Fruit fly (Drosophila melanogaster) whole organism, embryonic: ENCODE data around the gene CG31871.

ENCODE experiments used
- ATbp ChIP-seq: fragments of 200-800 bp; sonication (Bioruptor generic); optimal IDR thresholded peaks from 2 replicates; lab custom pipeline; 2017; ENCODE audit warnings: missing biosample characterization, mild to moderate bottlenecking, missing genetic modification characterization, missing genetic modification reagents
- Abd-B ChIP-seq: fragments of 200-800 bp; sonication (Bioruptor generic); optimal IDR thresholded peaks from 2 replicates; lab custom pipeline; 2018; ENCODE audit warnings: missing biosample characterization, mild to moderate bottlenecking, missing genetic modification characterization, moderate library complexity
- Awh ChIP-seq: fragments of 200-800 bp; sonication (Bioruptor generic); IDR thresholded peaks from 2 replicates; pipeline ENCODE4, ENCODE4 v1.3.6; 2022; ENCODE audit warnings: missing biosample characterization, missing genetic modification characterization
- CG10147 ChIP-seq: fragments of 200-800 bp; sonication (Bioruptor generic); optimal IDR thresholded peaks from 2 replicates; lab custom pipeline; 2019; ENCODE audit warnings: missing biosample characterization, mild to moderate bottlenecking, missing genetic modification characterization, moderate library complexity
- CG10654 ChIP-seq: fragments of 200-800 bp; sonication (Bioruptor generic); optimal IDR thresholded peaks from 2 replicates; lab custom pipeline; 2016; ENCODE audit warnings: missing biosample characterization, missing genetic modification characterization
- CG11456 ChIP-seq: fragments of 200-800 bp; sonication (Bioruptor generic); IDR thresholded peaks from 3 replicates; pipeline ENCODE4 v1.3.6; 2022; ENCODE audit warnings: missing biosample characterization, missing genetic modification characterization
- CG12659 ChIP-seq: fragments of 200-800 bp; sonication (Bioruptor generic); optimal IDR thresholded peaks from 3 replicates; lab custom pipeline; 2017; ENCODE audit warnings: mild to moderate bottlenecking, missing biosample characterization, missing genetic modification reagents, missing genetic modification characterization
- CG12769 ChIP-seq: fragments of 200-800 bp; sonication (Bioruptor generic); optimal IDR thresholded peaks from 2 replicates; lab custom pipeline; 2019; ENCODE audit warnings: missing biosample characterization, mild to moderate bottlenecking, missing genetic modification characterization, moderate library complexity
- CG13894 ChIP-seq: fragments of 200-800 bp; sonication (Bioruptor generic); optimal IDR thresholded peaks from 3 replicates; lab custom pipeline; 2018; ENCODE audit warnings: missing biosample characterization, mild to moderate bottlenecking, missing genetic modification characterization, moderate library complexity
- CG15514 ChIP-seq: fragments of 200-800 bp; sonication (Bioruptor generic); optimal IDR thresholded peaks from 3 replicates; lab custom pipeline; 2017; ENCODE audit warnings: missing biosample characterization, missing genetic modification characterization, mild to moderate bottlenecking, moderate library complexity, missing genetic modification reagents
- CG17612 ChIP-seq: fragments of 200-800 bp; sonication (Bioruptor generic); IDR thresholded peaks from 2 replicates; pipeline ENCODE4 v1.3.6; 2022; ENCODE audit warnings: missing biosample characterization, missing genetic modification characterization
- CG17802 ChIP-seq: fragments of 200-800 bp; sonication (Bioruptor generic); optimal IDR thresholded peaks from 2 replicates; lab custom pipeline; 2018; ENCODE audit warnings: missing biosample characterization, mild to moderate bottlenecking, missing genetic modification characterization, moderate library complexity
- CG18262 ChIP-seq: fragments of 200-800 bp; optimal IDR thresholded peaks from 3 replicates; lab custom pipeline; 2019; ENCODE audit warnings: missing biosample characterization, mild to moderate bottlenecking, missing genetic modification characterization, moderate library complexity
- CG30431 ChIP-seq: fragments of 200-800 bp; sonication (Bioruptor generic); optimal IDR thresholded peaks from 2 replicates; lab custom pipeline; 2017; ENCODE audit warnings: missing biosample characterization, missing genetic modification characterization
- CG32772 ChIP-seq: fragments of 200-800 bp; sonication (Bioruptor generic); IDR thresholded peaks from 2 replicates; pipeline ENCODE4 v1.3.6; 2022; ENCODE audit warnings: missing biosample characterization, missing genetic modification characterization
- CG34224 ChIP-seq: fragments of 200-800 bp; sonication (Bioruptor generic); IDR thresholded peaks from 3 replicates; pipeline ENCODE4 v1.3.6; 2022; ENCODE audit warnings: missing biosample characterization, missing genetic modification characterization; ENCODE audit not compliant: partially characterized antibody
- CG3847 ChIP-seq: fragments of 200-800 bp; sonication (Bioruptor generic); IDR thresholded peaks from 2 replicates; pipeline ENCODE4 v1.3.6; 2022; ENCODE audit warnings: missing biosample characterization, missing genetic modification characterization
- CG42726 ChIP-seq: fragments of 200-800 bp; sonication (Bioruptor generic); IDR thresholded peaks from 2 replicates; pipeline ENCODE4 v1.3.6; 2022; ENCODE audit warnings: missing biosample characterization, missing genetic modification characterization; ENCODE audit not compliant: partially characterized antibody
- CG4404 ChIP-seq: fragments of 200-800 bp; sonication (Bioruptor generic); IDR thresholded peaks from 2 replicates; pipeline ENCODE4 v1.3.6; 2022; ENCODE audit warnings: missing biosample characterization, missing genetic modification characterization
- CG4617 ChIP-seq: fragments of 200-800 bp; sonication (Bioruptor generic); optimal IDR thresholded peaks from 3 replicates; lab custom pipeline; 2016; ENCODE audit warnings: missing biosample characterization, missing genetic modification characterization, borderline replicate concordance
- CG5180 ChIP-seq: fragments of 200-800 bp; sonication (Bioruptor generic); optimal IDR thresholded peaks from 3 replicates; lab custom pipeline; 2017; ENCODE audit warnings: missing biosample characterization, missing genetic modification characterization, mild to moderate bottlenecking, moderate library complexity, missing genetic modification reagents
- CG9797 ChIP-seq: fragments of 200-800 bp; sonication (Bioruptor generic); optimal IDR thresholded peaks from 3 replicates; lab custom pipeline; 2018; ENCODE audit warnings: missing biosample characterization, mild to moderate bottlenecking, missing genetic modification characterization
- CG9932 ChIP-seq: fragments of 200-800 bp; sonication (Bioruptor generic); IDR thresholded peaks from 2 replicates; pipeline ENCODE4 v1.3.6; 2022; ENCODE audit warnings: missing biosample characterization, missing genetic modification characterization
- E2f1 ChIP-seq: fragments of 200-800 bp; sonication (Bioruptor generic); IDR thresholded peaks from 2 replicates; pipeline ENCODE4 v1.3.6; 2022; ENCODE audit warnings: missing biosample characterization, missing genetic modification characterization
- ERR ChIP-seq: fragments of 200-800 bp; sonication (Bioruptor generic); optimal IDR thresholded peaks from 2 replicates; lab custom pipeline; 2016; ENCODE audit warnings: missing biosample characterization, missing genetic modification characterization
- Max ChIP-seq: fragments of 200-800 bp; sonication (Bioruptor generic); optimal IDR thresholded peaks from 2 replicates; lab custom pipeline; 2016; ENCODE audit warnings: missing biosample characterization, mild to moderate bottlenecking, missing genetic modification characterization
- Med ChIP-seq: fragments of 200-800 bp; sonication (Bioruptor generic); peaks from one replicate; lab custom pipeline; 2016; ENCODE audit warnings: missing biosample characterization, missing genetic modification characterization, mild to moderate bottlenecking, inconsistent platforms, moderate library complexity
- NFAT ChIP-seq: fragments of 200-800 bp; sonication (Bioruptor generic); IDR thresholded peaks from 2 replicates; pipeline ENCODE4 v1.3.6; 2022; ENCODE audit warnings: missing biosample characterization, missing genetic modification characterization
- Sry-β ChIP-seq: fragments of 200-800 bp; sonication (Bioruptor generic); optimal IDR thresholded peaks from 2 replicates; lab custom pipeline; 2018; ENCODE audit warnings: missing biosample characterization, mild to moderate bottlenecking, missing genetic modification characterization, moderate library complexity
- YL-1 ChIP-seq: fragments of 200-800 bp; sonication (Bioruptor generic); optimal IDR thresholded peaks from 3 replicates; lab custom pipeline; 2017; ENCODE audit warnings: missing biosample characterization, mild to moderate bottlenecking, missing genetic modification characterization
- abd-A ChIP-seq: fragments of 200-800 bp; sonication (Bioruptor generic); optimal IDR thresholded peaks from 3 replicates; lab custom pipeline; 2019; ENCODE audit warnings: missing biosample characterization, mild to moderate bottlenecking, missing genetic modification characterization, moderate library complexity
- cas ChIP-seq: fragments of 200-800 bp; sonication (Bioruptor generic); IDR thresholded peaks from 2 replicates; pipeline ENCODE4 v1.3.6; 2022; ENCODE audit warnings: missing biosample characterization, missing genetic modification characterization
- caup ChIP-seq: fragments of 200-800 bp; sonication (Bioruptor generic); optimal IDR thresholded peaks from 3 replicates; lab custom pipeline; 2017; ENCODE audit warnings: missing biosample characterization, mild to moderate bottlenecking, missing genetic modification characterization, moderate library complexity; ENCODE audit not compliant: severe bottlenecking
- chinmo ChIP-seq: fragments of 200-800 bp; sonication (Bioruptor generic); IDR thresholded peaks from 4 replicates; pipeline ENCODE4 v1.3.6; 2022; ENCODE audit warnings: missing biosample characterization, missing genetic modification characterization; ENCODE audit not compliant: partially characterized antibody
- dm ChIP-seq: fragments of 200-800 bp; sonication (Bioruptor generic); optimal IDR thresholded peaks from 3 replicates; lab custom pipeline; 2016; ENCODE audit warnings: missing biosample characterization, missing genetic modification characterization
- kni ChIP-seq: fragments of 200-800 bp; sonication (Bioruptor generic); optimal IDR thresholded peaks from 3 replicates; lab custom pipeline; 2017; ENCODE audit warnings: mild to moderate bottlenecking, missing biosample characterization, missing genetic modification reagents, missing genetic modification characterization
- prd ChIP-seq, 3 experiments: fragments of >200 bp in 2 of 3; fragments of 200-800 bp in 1 of 3; sonication (Bioruptor generic) in 1 of 3; optimal IDR thresholded peaks in 2 of 3; IDR thresholded peaks in 1 of 3; 2 replicates in 2 of 3; 3 replicates in 1 of 3; pipeline versions ENCODE4 v1.3.6 to Lab custom; 2017 to 2022; ENCODE audit warnings: missing biosample characterization in 1 of 3, missing genetic modification characterization in 1 of 3
- row ChIP-seq: fragments of 200-800 bp; sonication (Bioruptor generic); IDR thresholded peaks from 3 replicates; pipeline ENCODE4 v1.3.6; 2022; ENCODE audit warnings: missing biosample characterization, missing genetic modification characterization
- sisA ChIP-seq: fragments of 200-800 bp; sonication (Bioruptor generic); IDR thresholded peaks from 2 replicates; pipeline ENCODE4 v1.3.6; 2022; ENCODE audit warnings: missing biosample characterization, missing genetic modification characterization
- sr ChIP-seq: fragments of 200-800 bp; sonication (Bioruptor generic); IDR thresholded peaks from 3 replicates; pipeline ENCODE4 v1.3.6; 2022; ENCODE audit warnings: missing biosample characterization, missing genetic modification characterization
- unc-4 ChIP-seq: fragments of 200-800 bp; sonication (Bioruptor generic); IDR thresholded peaks from 2 replicates; pipeline ENCODE4 v1.3.6; 2022; ENCODE audit warnings: missing biosample characterization, missing genetic modification characterization; ENCODE audit not compliant: partially characterized antibody
- unpg ChIP-seq: fragments of 200-800 bp; sonication (Bioruptor generic); optimal IDR thresholded peaks from 3 replicates; lab custom pipeline; 2018; ENCODE audit warnings: missing biosample characterization, mild to moderate bottlenecking, missing genetic modification characterization, moderate library complexity
- vnd ChIP-seq: fragments of 200-800 bp; sonication (Bioruptor generic); IDR thresholded peaks from 3 replicates; pipeline ENCODE4 v1.3.6; 2022; ENCODE audit warnings: missing biosample characterization, missing genetic modification characterization; ENCODE audit not compliant: partially characterized antibody
- vvl ChIP-seq: fragments of 200-800 bp; sonication (Bioruptor generic); IDR thresholded peaks from 2 replicates; pipeline ENCODE4 v1.3.6; 2022; ENCODE audit warnings: missing biosample characterization, missing genetic modification characterization
- zfh1 ChIP-seq: fragments of 200-800 bp; sonication (Bioruptor generic); IDR thresholded peaks from 3 replicates; pipeline ENCODE4 v1.3.6; 2022; ENCODE audit warnings: missing biosample characterization, missing genetic modification characterization

CG31871 gene

DNA sequence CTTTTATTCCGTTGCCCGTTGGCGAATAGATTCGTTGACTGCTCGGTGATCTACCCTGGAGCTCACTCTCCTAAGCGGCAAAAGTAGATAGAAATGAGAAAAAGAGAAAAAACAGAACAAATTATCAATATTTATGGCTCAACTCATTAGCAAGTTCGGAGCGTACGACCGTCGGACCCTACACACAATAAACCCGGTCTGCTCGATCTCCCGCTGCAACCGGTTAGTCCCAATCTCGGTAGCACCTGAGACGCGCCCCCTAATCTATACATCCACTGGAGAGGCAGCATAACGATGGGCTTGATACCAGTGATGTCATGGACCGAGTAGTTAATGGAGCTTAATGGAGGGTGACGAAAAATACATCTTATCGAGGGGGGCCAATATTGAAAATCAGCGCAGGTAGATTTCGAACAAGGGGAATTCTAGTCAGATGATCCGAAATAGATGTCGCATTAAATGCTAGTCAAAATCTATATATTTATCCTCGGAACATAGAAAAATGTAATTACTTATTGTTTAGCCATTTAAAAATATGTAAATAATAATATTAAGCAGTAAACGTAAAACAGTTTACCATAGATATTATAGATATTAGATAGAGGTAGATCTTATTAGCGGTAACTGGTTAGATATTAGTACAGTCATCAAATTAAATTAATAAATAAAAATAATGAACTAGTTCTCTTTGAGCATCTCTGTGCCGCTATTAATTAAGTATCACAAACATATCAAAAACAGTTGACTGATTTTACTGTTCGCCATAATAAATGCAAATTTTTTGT is 25.3 kb downstream of the CG31871 start, which contains the start of gene CG7296:
Gene CG7296, minus strand, starts transcription at position 58 of the 785 bp plus-strand sequence.
- TF ChIP-seq sr (GFP tag; lab: Robert Waterston, UW) (no peak), abd-A (peak; percentile 71), CG34224 (GFP tag; lab: Robert Waterston, UW) (no peak), CG12659 (GFP tag; lab: Kevin White, UChicago) (no peak), CG30431 (no peak), CG10147 (no peak), YL-1 (GFP tag; lab: Kevin White, UChicago) (no peak), vvl (peak; percentile 21; the same call in 1 of the 2 replicates), CG4404 (GFP tag; lab: Robert Waterston, UW) (no peak), Awh (GFP tag; lab: Robert Waterston, UW) (peak; percentile 90), E2f1 (no peak), kni (GFP tag; lab: Kevin White, UChicago) (peak; percentile 33), CG5180 (no peak), CG12769 (peak; percentile 71), CG32772 (GFP tag; lab: Robert Waterston, UW) (no peak), CG10654 (GFP tag; lab: Kevin White, UChicago) (no peak), row (GFP tag; lab: Robert Waterston, UW) (0 out of 3 replicates have a peak, but pooled peaks have one; percentile 19), Sry-β (GFP tag; lab: Kevin White, UChicago) (peak; percentile 43), CG9797 (no peak), Abd-B (no peak), ATbp (no peak), CG13894 (tag; lab: Kevin White, UChicago) (peak; percentile 72), CG15514 (GFP tag; lab: Kevin White, UChicago) (peak; percentile 95), zfh1 (GFP tag; lab: Robert Waterston, UW) (0 out of 3 replicates have a peak, but pooled peaks have one; percentile 2), vnd (GFP tag; lab: Robert Waterston, UW) (no peak)

DNA sequence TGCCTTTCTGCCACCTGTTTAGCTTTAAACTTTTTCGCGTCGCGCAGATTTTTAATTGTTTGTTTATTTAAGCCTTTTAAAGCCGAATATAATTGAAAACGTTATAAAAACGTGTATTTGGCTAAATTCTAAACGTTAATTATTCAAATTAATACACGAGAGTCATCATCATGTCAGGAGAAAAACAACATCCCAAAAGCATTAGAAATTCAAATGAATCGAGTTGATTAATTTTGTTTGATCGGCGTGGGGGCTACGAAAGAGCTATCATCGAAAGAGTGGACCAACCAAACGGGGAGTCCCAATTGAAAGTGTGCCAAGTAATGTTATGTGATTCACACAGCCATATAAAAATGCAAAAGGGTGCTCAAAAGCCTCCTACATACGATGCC is 25.9 kb downstream of the CG31871 start:
- TF ChIP-seq CG18262 (tag; lab: Kevin White, UChicago) (no peak), Max (GFP tag; lab: Kevin White, UChicago) (no peak), unpg (GFP tag; lab: Kevin White, UChicago) (no peak), caup (GFP tag; lab: Kevin White, UChicago) (no peak), abd-A (peak; percentile 56), CG4617 (GFP tag; lab: Kevin White, UChicago) (no peak), CG42726 (GFP tag; lab: Robert Waterston, UW) (no peak), dm (GFP tag; lab: Kevin White, UChicago) (no peak), CG9932 (GFP tag; lab: Robert Waterston, UW) (no peak), vvl (peak; percentile 61; the same call in 1 of the 2 replicates)

DNA sequence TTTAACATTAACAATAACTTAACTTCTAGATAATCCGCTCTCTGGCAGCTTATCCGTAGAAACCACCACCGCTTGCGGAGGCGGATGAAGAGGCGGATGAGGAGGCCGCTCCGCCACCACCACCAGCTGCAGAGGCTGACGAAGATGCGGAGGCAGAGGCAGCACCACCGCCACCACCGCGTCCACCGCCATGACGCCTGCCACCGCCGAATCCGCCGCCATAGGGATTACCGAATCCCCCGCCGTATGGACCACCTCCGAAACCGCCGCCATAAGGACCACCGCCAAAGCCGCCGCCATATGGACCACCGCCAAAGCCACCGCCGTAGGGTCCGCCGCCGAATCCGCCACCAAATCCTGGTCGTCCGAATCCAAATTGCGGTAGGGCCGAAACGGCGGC is 26.9 kb downstream of the CG31871 start:
- TF ChIP-seq NFAT (GFP tag; lab: Robert Waterston, UW) (0 out of 2 replicates have a peak, but pooled peaks have one; percentile 16), sr (GFP tag; lab: Robert Waterston, UW) (peak; percentile 73; the same call in 2 of the 3 replicates), CG17802 (tag; lab: Kevin White, UChicago) (no peak), chinmo (GFP tag; lab: Robert Waterston, UW) (0 out of 4 replicates have a peak, but pooled peaks have one; percentile 18), CG17612 (GFP tag; lab: Robert Waterston, UW) (0 out of 2 replicates have a peak, but pooled peaks have one; percentile 20), CG11456 (GFP tag; lab: Robert Waterston, UW) (peak; percentile 53; the same call in 1 of the 3 replicates), Med (peak; percentile 28), ERR (GFP tag; lab: Kevin White, UChicago) (no peak), CG3847 (0 out of 2 replicates have a peak, but pooled peaks have one; percentile 11), CG9932 (GFP tag; lab: Robert Waterston, UW) (peak; percentile 28; the same call in 1 of the 2 replicates), unc-4 (no peak), prd (optimal IDR thresholded peaks at IDR 0.05; lab: Kevin White, UChicago) (no peak), prd (GFP tag; IDR thresholded peaks at IDR 0.05; lab: Robert Waterston, UW) (0 out of 3 replicates have a peak, but pooled peaks have one; percentile 5), sisA (GFP tag; lab: Robert Waterston, UW) (0 out of 2 replicates have a peak, but pooled peaks have one; percentile 15), cas (GFP tag; lab: Robert Waterston, UW) (0 out of 2 replicates have a peak, but pooled peaks have one; percentile 27)
